Fruit fly (Drosophila melanogaster) S2 (cell line): ENCODE measurements around the gene CG5913.

Experiments
- CG8478 ChIP-seq: fragments of >200 bp; optimal IDR thresholded peaks from 2 replicates; lab custom pipeline; 2018
- CTCF ChIP-seq, 2 experiments: fragments of >200 bp; optimal IDR thresholded peaks; 2 replicates each; lab custom pipeline; 2018

DNA sequence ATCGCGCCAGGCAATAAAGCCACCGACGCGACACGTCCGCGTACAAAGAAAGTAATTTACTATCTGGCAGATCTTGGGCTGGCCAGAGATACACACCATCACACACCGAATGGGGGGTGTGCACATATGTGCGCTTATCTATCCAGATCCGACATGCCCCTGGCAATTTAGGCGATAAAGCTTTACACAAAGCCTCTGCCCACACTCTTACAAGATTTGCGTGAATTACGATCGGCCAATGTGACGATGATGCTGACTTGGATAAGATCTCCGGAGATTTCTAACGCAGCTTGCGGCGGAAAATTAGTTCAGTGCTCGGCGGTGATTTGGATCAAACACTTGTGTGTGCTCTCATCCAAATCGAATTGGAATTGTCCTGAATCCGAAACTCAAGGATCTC, 13.4 kb downstream of the CG5913 start, which contains the start of gene kumpel:
- TF ChIP-seq CG8478 (lab: Kevin White, UChicago) (no peak), CTCF (optimal IDR thresholded peaks at IDR 0.05; lab: Kevin White, UChicago) (no peak)
